Fruit fly (Drosophila melanogaster) S2 (cell line): ENCODE results near the gene mRpL1.
A peak's percentile ranks its signal among the peaks of the same experiment; 100 is the strongest.

Source experiments
- CG8478 ChIP-seq: fragments of >200 bp; optimal IDR thresholded peaks from 2 replicates; lab custom pipeline; 2018
- CTCF ChIP-seq, 2 experiments: fragments of >200 bp; optimal IDR thresholded peaks; 2 replicates each; lab custom pipeline; 2018

The mRpL1 gene

dm6 chr3R:8285727-8286344 lies 15.4 kb upstream of the mRpL1 start:
- TF ChIP-seq CTCF (optimal IDR thresholded peaks at IDR 0.05; lab: Kevin White, UChicago) (no peak), CG8478 (lab: Kevin White, UChicago) (no peak)

- TF ChIP-seq CTCF (optimal IDR thresholded peaks at IDR 0.05; lab: Kevin White, UChicago) (no peak), CG8478 (lab: Kevin White, UChicago) (no peak)
These were observed 13.5 kb upstream of the mRpL1 start, which contains the start of gene Nazo for dm6 chr3R:8287697-8288096. Nazo (plus strand) TSS chr3R:8287876.

dm6 chr3R:8288790-8289189 lies 12.4 kb upstream of the mRpL1 start:
- TF ChIP-seq CG8478 (lab: Kevin White, UChicago) (no peak), CTCF (optimal IDR thresholded peaks at IDR 0.05; lab: Kevin White, UChicago) (no peak)

dm6 chr3R:8290478-8290877 lies 10.8 kb upstream of the mRpL1 start, which contains the start of gene CG11672:
CG11672 (minus strand) TSS chr3R:8290578.
- TF ChIP-seq CTCF (optimal IDR thresholded peaks at IDR 0.05; lab: Kevin White, UChicago) (no peak), CG8478 (lab: Kevin White, UChicago) (no peak)

- TF ChIP-seq CG8478 (lab: Kevin White, UChicago) (no peak), CTCF (optimal IDR thresholded peaks at IDR 0.05; lab: Kevin White, UChicago) (no peak)
These were observed 10.3 kb upstream of the mRpL1 start, which contains the start of gene CG31464 for dm6 chr3R:8290940-8291339. CG31464 (plus strand) TSS chr3R:8291240.

dm6 chr3R:8292034-8292433 lies 9.2 kb upstream of the mRpL1 start, which contains the start of gene CG31463:
CG31463 (plus strand) TSS chr3R:8292335.
- TF ChIP-seq CTCF (optimal IDR thresholded peaks at IDR 0.05; lab: Kevin White, UChicago) (no peak), CG8478 (lab: Kevin White, UChicago) (no peak)

dm6 chr3R:8303848-8304247 lies 2.6 kb downstream of the mRpL1 start, which contains the start of gene nac:
nac (minus strand) TSS chr3R:8304023.
- TF ChIP-seq CTCF (optimal IDR thresholded peaks at IDR 0.05; lab: Kevin White, UChicago) = no peak

- no peak for TF ChIP-seq CG8478 (lab: Kevin White, UChicago)
- peak; percentile 34 to 63 for TF ChIP-seq CTCF (optimal IDR thresholded peaks at IDR 0.05; lab: Kevin White, UChicago)
These were observed 3.9 kb downstream of the mRpL1 start, which contains the start of gene Sgt1 for dm6 chr3R:8305110-8305509. Sgt1 (minus strand) TSS chr3R:8305274.

- peak; percentile 20 to 50 for TF ChIP-seq CTCF (optimal IDR thresholded peaks at IDR 0.05; lab: Kevin White, UChicago)
- TF ChIP-seq CG8478 (lab: Kevin White, UChicago) = no peak
These were observed 5.1 kb downstream of the mRpL1 start for dm6 chr3R:8306188-8306926.

dm6 chr3R:8306927-8307261 lies 5.7 kb downstream of the mRpL1 start:
- no peak for TF ChIP-seq CTCF (optimal IDR thresholded peaks at IDR 0.05; lab: Kevin White, UChicago)
- TF ChIP-seq CG8478 (lab: Kevin White, UChicago) = no peak

- TF ChIP-seq CTCF (optimal IDR thresholded peaks at IDR 0.05; lab: Kevin White, UChicago) (no peak), CG8478 (lab: Kevin White, UChicago) (no peak)
These were observed 6.0 kb downstream of the mRpL1 start for dm6 chr3R:8307283-8307682.

- TF ChIP-seq CG8478 (lab: Kevin White, UChicago) (no peak), CTCF (optimal IDR thresholded peaks at IDR 0.05; lab: Kevin White, UChicago) (no peak)
These were observed 7.3 kb downstream of the mRpL1 start, which contains the start of gene tex for dm6 chr3R:8308515-8308959. tex (minus strand) TSS chr3R:8308645.

- TF ChIP-seq CG8478 (lab: Kevin White, UChicago) (no peak), CTCF (optimal IDR thresholded peaks at IDR 0.05; lab: Kevin White, UChicago) (no peak)
These were observed 9.4 kb downstream of the mRpL1 start, which contains the start of gene CG11693 for dm6 chr3R:8310678-8311077. CG11693 (minus strand) TSS chr3R:8310778.

dm6 chr3R:8312037-8312436 lies 10.8 kb downstream of the mRpL1 start, which contains the start of the genes CG11694 and CG11698:
CG11694 (minus strand) TSS chr3R:8312137.
CG11698 (plus strand) TSS chr3R:8312188.
- TF ChIP-seq CG8478 (lab: Kevin White, UChicago) (no peak), CTCF (optimal IDR thresholded peaks at IDR 0.05; lab: Kevin White, UChicago) (no peak)

- no peak for TF ChIP-seq CG8478 (lab: Kevin White, UChicago)
- TF ChIP-seq CTCF (optimal IDR thresholded peaks at IDR 0.05; lab: Kevin White, UChicago) = no peak
These were observed 11.8 kb downstream of the mRpL1 start, which contains the start of gene CG7483 for dm6 chr3R:8313038-8313437. CG7483 (plus strand) TSS chr3R:8313208.
